Fruit fly (Drosophila melanogaster) S2 (cell line): ENCODE measurements around the gene ss.

Experiments
- CG8478 ChIP-seq: fragments of >200 bp; optimal IDR thresholded peaks from 2 replicates; lab custom pipeline; 2018
- CTCF ChIP-seq, 2 experiments: fragments of >200 bp; optimal IDR thresholded peaks; 2 replicates each; lab custom pipeline; 2018

- TF ChIP-seq CTCF (optimal IDR thresholded peaks at IDR 0.05; lab: Kevin White, UChicago), result no peak
- no peak for TF ChIP-seq CG8478 (lab: Kevin White, UChicago)
Observed at dm6 chr3R:16352039-16352438, 51.5 kb downstream of the ss start.
